Worm (Caenorhabditis elegans): ENCODE measurements around the gene larp-1.

Gene larp-1

DNA sequence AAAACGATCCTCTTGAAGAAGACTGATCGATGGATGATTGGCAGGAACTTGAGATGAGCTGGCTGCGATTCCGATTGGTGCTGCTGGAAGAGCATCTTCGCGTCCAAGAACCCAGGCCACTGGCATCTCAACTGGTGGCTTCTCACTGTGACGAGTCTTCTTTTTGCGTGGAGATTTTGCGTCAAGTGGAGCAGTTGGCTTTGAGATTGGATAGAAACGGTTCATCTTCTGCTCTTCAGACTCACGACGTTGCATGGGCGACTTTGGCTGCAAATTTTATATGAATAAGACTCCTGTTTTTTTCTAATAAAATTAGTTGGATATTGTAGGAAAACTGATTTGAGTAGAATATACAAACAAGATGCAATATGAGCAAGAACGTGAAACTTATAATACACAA lies 6.7 kb downstream of the larp-1 start:
- TF ChIP-seq fos-1 (tag; optimal IDR thresholded peaks at IDR 0.05) (no peak), snpc-4 (tag; optimal IDR thresholded peaks at IDR 0.05) (no peak)

ce11 chrIII:5008730-5009129 lies 8.7 kb downstream of the larp-1 start, which contains the start of gene R144.11:
R144.11 (minus strand) TSS chrIII:5008830.
- no peak for TF ChIP-seq ZK546.5 (tag; optimal IDR thresholded peaks at IDR 0.05)

- TF ChIP-seq R02D3.7 (tag; optimal IDR thresholded peaks at IDR 0.05) (no peak), eor-1 (tag; optimal IDR thresholded peaks at IDR 0.05) (no peak), elt-3 (tag; optimal IDR thresholded peaks at IDR 0.05) (no peak), tbx-2 (tag; optimal IDR thresholded peaks at IDR 0.05) (no peak), nhr-76 (tag; optimal IDR thresholded peaks at IDR 0.05) (no peak), lin-15B (tag; optimal IDR thresholded peaks at IDR 0.05) (no peak)
These were observed 10.6 kb downstream of the larp-1 start, which contains the start of gene R144.12 for ce11 chrIII:5006881-5007280. R144.12 (minus strand) TSS chrIII:5006981.

DNA sequence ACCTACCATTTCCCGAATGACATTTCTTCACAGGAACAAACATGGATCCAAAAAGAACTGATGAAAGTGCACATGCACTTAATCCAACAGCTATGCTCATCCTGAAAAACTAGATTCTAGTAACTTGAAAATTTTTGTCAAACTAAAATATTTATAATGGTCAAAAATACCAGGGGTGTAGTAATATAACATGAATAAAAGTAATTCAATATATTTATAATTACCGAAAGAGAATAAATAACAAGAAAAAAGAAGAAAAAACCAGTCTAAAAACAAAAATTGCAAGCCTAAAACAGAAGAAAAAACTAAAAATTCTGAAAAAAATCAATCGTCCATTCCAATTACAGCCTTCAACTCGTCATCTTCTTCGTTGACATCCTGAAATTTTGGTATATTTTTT lies 12.8 kb downstream of the larp-1 start, which contains the start of gene R144.6:
Gene R144.6, minus strand, starts transcription at position 101 of the 400 bp plus-strand sequence.
- TF ChIP-seq zag-1 (tag; optimal IDR thresholded peaks at IDR 0.05) (no peak), nhr-25 (tag; optimal IDR thresholded peaks at IDR 0.05) (no peak), lsy-12 (tag; optimal IDR thresholded peaks at IDR 0.05) (no peak), snpc-4 (tag; optimal IDR thresholded peaks at IDR 0.05) (no peak), skn-1 (tag; optimal IDR thresholded peaks at IDR 0.05) (no peak), egl-5 (tag; optimal IDR thresholded peaks at IDR 0.05) (no peak), eor-1 (tag; optimal IDR thresholded peaks at IDR 0.05) (no peak), aly-2 (tag; optimal IDR thresholded peaks at IDR 0.05) (no peak), fkh-2 (tag; optimal IDR thresholded peaks at IDR 0.05) (no peak), nhr-23 (tag; optimal IDR thresholded peaks at IDR 0.05) (no peak), nhr-76 (tag; optimal IDR thresholded peaks at IDR 0.05) (no peak), nhr-77 (tag; optimal IDR thresholded peaks at IDR 0.05) (no peak), ceh-82 (tag; optimal IDR thresholded peaks at IDR 0.05) (no peak), unc-39 (tag; optimal IDR thresholded peaks at IDR 0.05) (no peak), mdl-1 (tag; optimal IDR thresholded peaks at IDR 0.05) (no peak), ceh-28 (tag; optimal IDR thresholded peaks at IDR 0.05) (no peak), sea-2 (GFP tag; optimal IDR thresholded peaks at IDR 0.05) (no peak)

ce11 chrIII:5002231-5002630 lies 15.2 kb downstream of the larp-1 start, which contains the start of gene R144.10:
R144.10 (minus strand) TSS chrIII:5002331.
- no peak for TF ChIP-seq skn-1 (tag; optimal IDR thresholded peaks at IDR 0.05)
- TF ChIP-seq ztf-11 (tag; optimal IDR thresholded peaks at IDR 0.05): no peak
- TF ChIP-seq egl-27 (tag; optimal IDR thresholded peaks at IDR 0.05): no peak
- no peak for TF ChIP-seq ceh-28 (tag; optimal IDR thresholded peaks at IDR 0.05)
- TF ChIP-seq unc-39 (tag; optimal IDR thresholded peaks at IDR 0.05): no peak
- no peak for TF ChIP-seq nhr-43 (tag; optimal IDR thresholded peaks at IDR 0.05; ENCODE audit: poor library complexity, severe bottlenecking)
- TF ChIP-seq hmg-11 (tag; optimal IDR thresholded peaks at IDR 0.05): no peak

ce11 chrIII:4998956-4999425 lies 18.5 kb downstream of the larp-1 start, which contains the start of gene smcr-8:
smcr-8 (plus strand) TSS chrIII:4999375.
- TF ChIP-seq ceh-28 (tag; optimal IDR thresholded peaks at IDR 0.05) (no peak), nfya-1 (tag; optimal IDR thresholded peaks at IDR 0.05; ENCODE audit: insufficient read depth) (peak; percentile 5), snpc-4 (tag; optimal IDR thresholded peaks at IDR 0.05) (peak; percentile 2)

ce11 chrIII:4998111-4998859 lies 19.2 kb downstream of the larp-1 start, which contains the start of gene tmem-131:
tmem-131 (minus strand) TSS chrIII:4998161.
- no peak for TF ChIP-seq fkh-10 (GFP tag; optimal IDR thresholded peaks at IDR 0.05)
- TF ChIP-seq pqm-1 (tag; optimal IDR thresholded peaks at IDR 0.05): no peak
- no peak for TF ChIP-seq egl-5 (tag; optimal IDR thresholded peaks at IDR 0.05)
- no peak for TF ChIP-seq elt-1 (tag; optimal IDR thresholded peaks at IDR 0.05)
- no peak for TF ChIP-seq ceh-9 (tag; optimal IDR thresholded peaks at IDR 0.05)
- no peak for TF ChIP-seq snpc-4 (tag; optimal IDR thresholded peaks at IDR 0.05)
- TF ChIP-seq daf-12 (tag; optimal IDR thresholded peaks at IDR 0.05): no peak
- no peak for TF ChIP-seq ama-1 (optimal IDR thresholded peaks at IDR 0.05)
- no peak for TF ChIP-seq lin-15B (tag; optimal IDR thresholded peaks at IDR 0.05)
- TF ChIP-seq pha-4 (tag; optimal IDR thresholded peaks at IDR 0.05): no peak
- TF ChIP-seq ZK546.5 (tag; optimal IDR thresholded peaks at IDR 0.05): no peak
- TF ChIP-seq aly-2 (tag; optimal IDR thresholded peaks at IDR 0.05): no peak
- TF ChIP-seq nfya-1 (tag; optimal IDR thresholded peaks at IDR 0.05; ENCODE audit: insufficient read depth): peak; percentile 36
- TF ChIP-seq skn-1 (tag; optimal IDR thresholded peaks at IDR 0.05): no peak
- no peak for TF ChIP-seq nhr-76 (tag; optimal IDR thresholded peaks at IDR 0.05)
- no peak for TF ChIP-seq egl-27 (tag; optimal IDR thresholded peaks at IDR 0.05)
- TF ChIP-seq nhr-12 (tag; optimal IDR thresholded peaks at IDR 0.05): no peak
- no peak for TF ChIP-seq jun-1 (tag; optimal IDR thresholded peaks at IDR 0.05)
- no peak for TF ChIP-seq mdl-1 (tag; optimal IDR thresholded peaks at IDR 0.05)
- TF ChIP-seq elt-2 (tag; optimal IDR thresholded peaks at IDR 0.05): no peak
- TF ChIP-seq ceh-16 (tag; optimal IDR thresholded peaks at IDR 0.05): no peak
- TF ChIP-seq sea-2 (GFP tag; optimal IDR thresholded peaks at IDR 0.05): no peak

Measured in whole organism, L3 larva.